Worm (Caenorhabditis elegans): ENCODE data around the gene nep-18.

- TF ChIP-seq him-1 (tag; optimal IDR thresholded peaks at IDR 0.05) (no peak), dao-5 (tag; optimal IDR thresholded peaks at IDR 0.05) (no peak), W03F9.2 (tag; optimal IDR thresholded peaks at IDR 0.05) (no peak)
Observed at ce11 chrII:2545925-2546324, 17.9 kb downstream of the nep-18 start, which contains the start of gene K02F6.3.

All from whole organism, L4/young adult.